Worm (Caenorhabditis elegans) whole organism, L2 larva: ENCODE data around the gene ZK682.7.

Source experiments
- Y55F3AM.14 ChIP-seq: fragments of 200-800 bp; sonication (Bioruptor generic); optimal IDR thresholded peaks from 2 replicates; lab custom pipeline; 2018; ENCODE audit warnings: mild to moderate bottlenecking, missing genetic modification characterization, missing compliant biosample characterization
- ama-1 ChIP-seq: fragments of 150-350 bp; optimal IDR thresholded peaks from 2 replicates; lab custom pipeline; 2018; ENCODE audit warnings: inconsistent platforms
- dmd-4 ChIP-seq: sonication (generic microtip); optimal IDR thresholded peaks from 2 replicates; lab custom pipeline; 2017; ENCODE audit warnings: missing biosample characterization, missing genetic modification characterization
- elt-1 ChIP-seq: fragments of 150-350 bp; optimal IDR thresholded peaks from 2 replicates; lab custom pipeline; 2014; ENCODE audit warnings: missing biosample characterization, missing genetic modification characterization
- elt-3 ChIP-seq: sonication (generic microtip); optimal IDR thresholded peaks from 2 replicates; lab custom pipeline; 2017; ENCODE audit warnings: missing biosample characterization, missing genetic modification characterization
- lin-11 ChIP-seq: fragments of 150-350 bp; sonication (generic microtip); optimal IDR thresholded peaks from 2 replicates; lab custom pipeline; 2014; ENCODE audit warnings: missing biosample characterization, missing genetic modification characterization, inconsistent platforms, mixed read lengths
- lsy-2 ChIP-seq, 2 experiments: fragments of 150-350 bp in 1 of 2; sonication (generic microtip) in 1 of 2; optimal IDR thresholded peaks; 2 replicates each; lab custom pipeline; 2014 to 2017; ENCODE audit warnings: missing biosample characterization in 2 of 2, missing genetic modification characterization in 2 of 2
- mab-5 ChIP-seq: fragments of 150-350 bp; optimal IDR thresholded peaks from 2 replicates; lab custom pipeline; 2014; ENCODE audit warnings: missing biosample characterization, missing genetic modification characterization
- nhr-237 ChIP-seq: fragments of 150-350 bp; optimal IDR thresholded peaks from 2 replicates; lab custom pipeline; 2014; ENCODE audit warnings: missing biosample characterization, missing genetic modification characterization
- nhr-25 ChIP-seq: fragments of 150-350 bp; sonication (generic microtip); optimal IDR thresholded peaks from 3 replicates; lab custom pipeline; 2014; ENCODE audit warnings: missing biosample characterization, missing genetic modification characterization
- sem-4 ChIP-seq: fragments of 150-350 bp; optimal IDR thresholded peaks from 2 replicates; lab custom pipeline; 2014; ENCODE audit warnings: missing biosample characterization, missing genetic modification reagents, missing genetic modification characterization
- unc-39 ChIP-seq: fragments of 150-350 bp; optimal IDR thresholded peaks from 2 replicates; lab custom pipeline; 2014; ENCODE audit warnings: missing biosample characterization, missing genetic modification characterization
- ztf-11 ChIP-seq: sonication (generic microtip); optimal IDR thresholded peaks from 2 replicates; lab custom pipeline; 2017; ENCODE audit warnings: missing biosample characterization, missing genetic modification characterization
- ztf-4 ChIP-seq: fragments of 150-350 bp; optimal IDR thresholded peaks from 2 replicates; lab custom pipeline; 2014; ENCODE audit warnings: missing biosample characterization, missing genetic modification characterization

ce11 chrV:9314408-9314807 is 22.4 kb upstream of the ZK682.7 start:
- no peak for TF ChIP-seq elt-3 (tag; lab: Kevin White, UChicago)
- no peak for TF ChIP-seq ztf-4 (tag; lab: Kevin White, UChicago)
- TF ChIP-seq unc-39 (tag; lab: Kevin White, UChicago), result no peak
- no peak for TF ChIP-seq elt-1 (tag; lab: Kevin White, UChicago)
- no peak for TF ChIP-seq Y55F3AM.14 (GFP tag; lab: Kevin White, UChicago)
- no peak for TF ChIP-seq nhr-237 (tag; lab: Kevin White, UChicago)
- no peak for TF ChIP-seq sem-4
- no peak for TF ChIP-seq ztf-11
- TF ChIP-seq ama-1 (lab: Kevin White, UChicago), result no peak
- TF ChIP-seq dmd-4 (tag; lab: Kevin White, UChicago), result no peak
- TF ChIP-seq mab-5, result no peak
- TF ChIP-seq lsy-2 (tag; optimal IDR thresholded peaks at IDR 0.05; lab: Kevin White, UChicago), result no peak
- TF ChIP-seq nhr-25 (tag; lab: Kevin White, UChicago), result no peak
- no peak for TF ChIP-seq lin-11 (tag; lab: Kevin White, UChicago)
